Worm (Caenorhabditis elegans) whole organism, L1 larva: Measurements from ENCODE around the gene C38D9.2.

Experiments
- ceh-63 ChIP-seq: fragments of 200-800 bp; sonication (Bioruptor generic); optimal IDR thresholded peaks from 2 replicates; lab custom pipeline; 2018; ENCODE audit warnings: mild to moderate bottlenecking, missing genetic modification characterization, missing compliant biosample characterization
- lin-13 ChIP-seq: fragments of 150-350 bp; optimal IDR thresholded peaks from 2 replicates; lab custom pipeline; 2014; ENCODE audit warnings: missing biosample characterization, missing genetic modification reagents, missing genetic modification characterization
- mab-9 ChIP-seq: fragments of 200-800 bp; sonication (Bioruptor generic); IDR thresholded peaks from 2 replicates; pipeline ENCODE4 v1.3.6; 2022; ENCODE audit warnings: missing genetic modification reagents, missing genetic modification characterization, missing compliant biosample characterization
- pqm-1 ChIP-seq: sonication (generic microtip); optimal IDR thresholded peaks from 3 replicates; lab custom pipeline; 2017; ENCODE audit warnings: missing biosample characterization, missing genetic modification characterization
- unc-86 ChIP-seq: sonication (generic microtip); optimal IDR thresholded peaks from 2 replicates; lab custom pipeline; 2016; ENCODE audit warnings: missing genetic modification characterization, missing compliant biosample characterization

DNA sequence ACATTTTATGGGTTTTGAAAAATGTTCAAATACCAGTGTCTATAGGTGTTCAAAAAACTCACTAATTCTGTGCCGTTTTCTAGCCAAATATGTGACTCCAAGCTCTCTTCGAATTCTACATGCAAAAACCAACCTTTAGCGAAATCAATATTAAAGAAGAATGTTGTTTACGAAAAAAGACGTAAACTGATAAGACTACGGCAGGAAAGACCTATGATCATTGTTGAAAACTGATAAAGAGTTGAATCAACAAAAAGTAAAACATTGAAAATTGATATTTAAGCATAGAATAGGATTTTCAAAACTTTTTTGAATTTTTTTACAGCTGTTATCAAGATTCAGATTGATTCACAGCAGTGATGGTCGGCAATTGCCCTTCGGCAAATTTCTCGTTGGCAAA is 31.9 kb downstream of the C38D9.2 start, which contains the start of gene Y6G8.2:
- TF ChIP-seq ceh-63 (GFP tag; lab: Kevin White, UChicago) (no peak), pqm-1 (tag; lab: Kevin White, UChicago) (no peak), unc-86 (tag; lab: Kevin White, UChicago) (no peak), mab-9 (GFP tag; lab: Robert Waterston, UW) (no peak), lin-13 (GFP tag; lab: Kevin White, UChicago) (no peak)
